Worm (Caenorhabditis elegans): ENCODE data around the gene klp-7.

DNA sequence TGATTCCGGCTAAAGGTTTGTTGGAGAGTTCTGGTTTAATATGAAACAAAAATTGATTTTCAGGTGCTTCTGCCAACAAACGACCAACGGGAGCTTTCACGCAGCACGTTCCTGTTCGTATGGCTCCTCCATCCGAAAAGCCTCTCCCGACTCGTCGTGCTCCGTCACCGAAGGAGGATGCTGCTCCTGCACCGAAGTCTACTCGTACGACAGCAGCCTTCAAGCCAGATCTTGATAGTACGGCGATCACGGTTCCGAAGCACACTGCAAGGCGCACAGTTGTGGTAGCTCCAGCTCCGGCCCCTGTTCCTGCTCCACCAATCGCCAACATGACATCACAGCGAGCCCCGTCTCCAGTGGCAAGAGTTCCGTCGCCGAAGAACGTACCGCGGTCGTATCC lies 3.1 kb downstream of the klp-7 start:
- TF ChIP-seq M03D4.4 (tag; optimal IDR thresholded peaks at IDR 0.05) (no peak), sptf-1 (tag; optimal IDR thresholded peaks at IDR 0.05) (no peak), drap-1 (GFP tag; optimal IDR thresholded peaks at IDR 0.05) (no peak), snpc-4 (tag; optimal IDR thresholded peaks at IDR 0.05) (no peak), lsy-2 (tag; optimal IDR thresholded peaks at IDR 0.05) (no peak), lin-13 (tag; optimal IDR thresholded peaks at IDR 0.05) (no peak), nhr-76 (tag; optimal IDR thresholded peaks at IDR 0.05) (no peak), ztf-11 (tag; optimal IDR thresholded peaks at IDR 0.05) (no peak), nhr-237 (tag; optimal IDR thresholded peaks at IDR 0.05) (no peak), lin-32 (GFP tag; optimal IDR thresholded peaks at IDR 0.05) (no peak), elt-3 (tag; optimal IDR thresholded peaks at IDR 0.05) (no peak), ces-1 (GFP tag; optimal IDR thresholded peaks at IDR 0.05) (no peak)
